Fruit fly (Drosophila melanogaster) whole organism, embryonic: ENCODE data around the gene CG12702.
A peak's percentile ranks its signal among the peaks of the same experiment; 100 is the strongest.

Source experiments
- Abd-B ChIP-seq: fragments of 200-800 bp; sonication (Bioruptor generic); optimal IDR thresholded peaks from 2 replicates; lab custom pipeline; 2018; ENCODE audit warnings: missing biosample characterization, mild to moderate bottlenecking, missing genetic modification characterization, moderate library complexity
- Ada2b ChIP-seq: fragments of 200-800 bp; sonication (Bioruptor generic); IDR thresholded peaks from 2 replicates; pipeline ENCODE4 v1.3.6; 2022; ENCODE audit warnings: missing biosample characterization, missing genetic modification characterization
- B-H2 ChIP-seq: fragments of 200-800 bp; sonication (Bioruptor generic); optimal IDR thresholded peaks from 2 replicates; lab custom pipeline; 2018; ENCODE audit warnings: missing biosample characterization, mild to moderate bottlenecking, missing genetic modification characterization
- BEAF-32 ChIP-seq: fragments of 200-800 bp; sonication (Bioruptor generic); optimal IDR thresholded peaks from 3 replicates; lab custom pipeline; 2017; ENCODE audit warnings: missing biosample characterization, missing genetic modification characterization, mild to moderate bottlenecking, moderate library complexity, missing genetic modification reagents
- Bgb ChIP-seq: fragments of 200-800 bp; sonication (Bioruptor generic); IDR thresholded peaks from 2 replicates; pipeline ENCODE4 v1.3.6; 2022; ENCODE audit warnings: missing biosample characterization, missing genetic modification characterization; ENCODE audit not compliant: partially characterized antibody
- CG10147 ChIP-seq: fragments of 200-800 bp; sonication (Bioruptor generic); optimal IDR thresholded peaks from 2 replicates; lab custom pipeline; 2019; ENCODE audit warnings: missing biosample characterization, mild to moderate bottlenecking, missing genetic modification characterization, moderate library complexity
- CG10267 ChIP-seq: fragments of 200-800 bp; sonication (Bioruptor generic); optimal IDR thresholded peaks from 2 replicates; lab custom pipeline; 2018; ENCODE audit warnings: missing biosample characterization, mild to moderate bottlenecking, missing genetic modification characterization, moderate library complexity
- CG10654 ChIP-seq: fragments of 200-800 bp; sonication (Bioruptor generic); optimal IDR thresholded peaks from 2 replicates; lab custom pipeline; 2016; ENCODE audit warnings: missing biosample characterization, missing genetic modification characterization
- CG10959 ChIP-seq: fragments of 200-800 bp; sonication (Bioruptor generic); IDR thresholded peaks from 2 replicates; pipeline ENCODE4 v1.3.6; 2022; ENCODE audit warnings: missing biosample characterization, missing genetic modification characterization
- CG11504 ChIP-seq: fragments of 200-800 bp; sonication (Bioruptor generic); optimal IDR thresholded peaks from 3 replicates; lab custom pipeline; 2019; ENCODE audit warnings: missing biosample characterization, mild to moderate bottlenecking, missing genetic modification characterization, moderate library complexity
- CG12236 ChIP-seq: fragments of 200-800 bp; sonication (Bioruptor generic); optimal IDR thresholded peaks from 2 replicates; lab custom pipeline; 2016; ENCODE audit warnings: missing biosample characterization, missing genetic modification characterization
- CG14441 ChIP-seq: fragments of 200-800 bp; sonication (Bioruptor generic); IDR thresholded peaks from 2 replicates; pipeline ENCODE4 v1.3.6; 2022; ENCODE audit warnings: missing biosample characterization, missing genetic modification characterization
- CG14860 ChIP-seq: fragments of 200-800 bp; sonication (Bioruptor generic); IDR thresholded peaks from 3 replicates; pipeline ENCODE4 v1.3.6; 2022; ENCODE audit warnings: missing biosample characterization, missing genetic modification characterization; ENCODE audit not compliant: partially characterized antibody
- CG1529 ChIP-seq: fragments of 200-800 bp; sonication (Bioruptor generic); optimal IDR thresholded peaks from 3 replicates; lab custom pipeline; 2018; ENCODE audit warnings: missing biosample characterization, missing genetic modification characterization
- CG15479 ChIP-seq: fragments of 200-800 bp; sonication (Bioruptor generic); optimal IDR thresholded peaks from 3 replicates; lab custom pipeline; 2019; ENCODE audit warnings: missing biosample characterization, mild to moderate bottlenecking, missing genetic modification characterization, moderate library complexity
- CG17802 ChIP-seq: fragments of 200-800 bp; sonication (Bioruptor generic); optimal IDR thresholded peaks from 2 replicates; lab custom pipeline; 2018; ENCODE audit warnings: missing biosample characterization, mild to moderate bottlenecking, missing genetic modification characterization, moderate library complexity
- CG1792 ChIP-seq: fragments of 200-800 bp; sonication (Bioruptor generic); optimal IDR thresholded peaks from 2 replicates; lab custom pipeline; 2016; ENCODE audit warnings: missing biosample characterization, missing genetic modification characterization
- CG6791 ChIP-seq: fragments of 200-800 bp; sonication (Bioruptor generic); IDR thresholded peaks from 3 replicates; pipeline ENCODE4 v1.3.6; 2022; ENCODE audit warnings: missing biosample characterization, missing genetic modification characterization; ENCODE audit not compliant: partially characterized antibody
- CTCF ChIP-seq: fragments of 200-800 bp; sonication (Bioruptor generic); optimal IDR thresholded peaks from 2 replicates; lab custom pipeline; 2017; ENCODE audit warnings: missing biosample characterization, mild to moderate bottlenecking, missing genetic modification characterization, moderate library complexity
- Dip3 ChIP-seq: fragments of 200-800 bp; sonication (Bioruptor generic); optimal IDR thresholded peaks from 3 replicates; lab custom pipeline; 2016; ENCODE audit warnings: missing biosample characterization, missing genetic modification characterization
- Dll ChIP-seq: fragments of 200-800 bp; sonication (Bioruptor generic); IDR thresholded peaks from 4 replicates; pipeline ENCODE4 v1.3.6; 2022; ENCODE audit warnings: missing biosample characterization, missing genetic modification characterization; ENCODE audit not compliant: partially characterized antibody
- Doc3 ChIP-seq: fragments of 200-800 bp; sonication (Bioruptor generic); IDR thresholded peaks from 3 replicates; pipeline ENCODE4 v1.3.6; 2022; ENCODE audit warnings: missing biosample characterization, missing genetic modification characterization; ENCODE audit not compliant: partially characterized antibody
- Dp ChIP-seq: fragments of 200-800 bp; sonication (Bioruptor generic); optimal IDR thresholded peaks from 2 replicates; lab custom pipeline; 2018; ENCODE audit warnings: missing biosample characterization, mild to moderate bottlenecking, missing genetic modification characterization, moderate library complexity
- Dref ChIP-seq: fragments of 200-800 bp; sonication (Bioruptor generic); IDR thresholded peaks from 2 replicates; pipeline ENCODE4 v1.3.6; 2022; ENCODE audit warnings: missing biosample characterization, missing genetic modification characterization
- Fer3 ChIP-seq: fragments of 200-800 bp; sonication (Bioruptor generic); optimal IDR thresholded peaks from 2 replicates; lab custom pipeline; 2018; ENCODE audit warnings: missing biosample characterization, mild to moderate bottlenecking, missing genetic modification characterization, moderate library complexity
- Jarid2 ChIP-seq: fragments of 200-800 bp; sonication (Bioruptor generic); optimal IDR thresholded peaks from 3 replicates; lab custom pipeline; 2017; ENCODE audit warnings: mild to moderate bottlenecking, missing biosample characterization, missing genetic modification reagents, missing genetic modification characterization
- Meics ChIP-seq: fragments of 200-800 bp; sonication (Bioruptor generic); optimal IDR thresholded peaks from 2 replicates; lab custom pipeline; 2017; ENCODE audit warnings: missing biosample characterization, mild to moderate bottlenecking, missing genetic modification characterization
- NC2β ChIP-seq: fragments of 200-800 bp; sonication (Bioruptor generic); optimal IDR thresholded peaks from 2 replicates; lab custom pipeline; 2016; ENCODE audit warnings: missing biosample characterization, missing genetic modification characterization
- Nf-YA ChIP-seq: fragments of 200-800 bp; sonication (Bioruptor generic); IDR thresholded peaks from 2 replicates; pipeline ENCODE4 v1.3.6; 2022; ENCODE audit warnings: missing biosample characterization, missing genetic modification characterization
- Rx ChIP-seq: fragments of 200-800 bp; sonication (Bioruptor generic); IDR thresholded peaks from 2 replicates; pipeline ENCODE4 v1.3.6; 2022; ENCODE audit warnings: missing biosample characterization, missing genetic modification characterization
- Stat92E ChIP-seq, 3 experiments: fragments of >200 bp in 2 of 3; fragments of 200-800 bp in 1 of 3; sonication (Bioruptor generic) in 1 of 3; optimal IDR thresholded peaks; 2 replicates each; lab custom pipeline; 2017 to 2019; ENCODE audit warnings: missing biosample characterization in 3 of 3, missing genetic modification characterization in 3 of 3, mild to moderate bottlenecking in 1 of 3, moderate library complexity in 1 of 3
- Xbp1 ChIP-seq: fragments of 200-800 bp; sonication (Bioruptor generic); optimal IDR thresholded peaks from 3 replicates; lab custom pipeline; 2016; ENCODE audit warnings: missing biosample characterization, mild to moderate bottlenecking, missing genetic modification characterization
- al ChIP-seq: fragments of 200-800 bp; sonication (Bioruptor generic); IDR thresholded peaks from 2 replicates; pipeline ENCODE4 v1.3.6; 2022; ENCODE audit warnings: missing biosample characterization, missing genetic modification characterization
- br ChIP-seq: fragments of >200 bp; optimal IDR thresholded peaks from 2 replicates; lab custom pipeline; 2017
- cad ChIP-seq: fragments of >200 bp; optimal IDR thresholded peaks from 2 replicates; lab custom pipeline; 2017; ENCODE audit warnings: missing biosample characterization, missing genetic modification characterization
- crol ChIP-seq: fragments of 200-800 bp; sonication (Bioruptor generic); IDR thresholded peaks from 2 replicates; pipeline ENCODE4 v1.3.6; 2022; ENCODE audit warnings: missing biosample characterization, missing genetic modification characterization
- dati ChIP-seq: fragments of 200-800 bp; sonication (Bioruptor generic); IDR thresholded peaks from 2 replicates; pipeline ENCODE4 v1.3.6; 2022; ENCODE audit warnings: missing biosample characterization, missing genetic modification characterization
- ems ChIP-seq: fragments of 200-800 bp; sonication (Bioruptor generic); optimal IDR thresholded peaks from 3 replicates; lab custom pipeline; 2016; ENCODE audit warnings: missing biosample characterization, missing genetic modification characterization
- eve ChIP-seq, 2 experiments: fragments of >200 bp; optimal IDR thresholded peaks; 2 replicates each; lab custom pipeline; 2017; ENCODE audit warnings: missing biosample characterization in 2 of 2, missing genetic modification characterization in 2 of 2
- gfzf ChIP-seq: fragments of 200-800 bp; sonication (Bioruptor generic); optimal IDR thresholded peaks from 2 replicates; lab custom pipeline; 2016; ENCODE audit warnings: missing biosample characterization, mild to moderate bottlenecking, missing genetic modification characterization, moderate library complexity
- hbn ChIP-seq: fragments of 200-800 bp; sonication (Bioruptor generic); IDR thresholded peaks from 2 replicates; pipeline ENCODE4 v1.3.6; 2022; ENCODE audit warnings: missing biosample characterization, missing genetic modification characterization; ENCODE audit not compliant: partially characterized antibody
- insv ChIP-seq, 2 experiments: fragments of 200-800 bp; sonication (Bioruptor generic); optimal IDR thresholded peaks; 3 replicates each; lab custom pipeline; 2016 to 2018; ENCODE audit warnings: missing biosample characterization in 2 of 2, missing genetic modification characterization in 2 of 2
- phol ChIP-seq: fragments of 200-800 bp; sonication (Bioruptor generic); optimal IDR thresholded peaks from 3 replicates; lab custom pipeline; 2018; ENCODE audit warnings: missing biosample characterization, mild to moderate bottlenecking, missing genetic modification characterization, moderate library complexity
- salm ChIP-seq: fragments of 200-800 bp; sonication (Bioruptor generic); optimal IDR thresholded peaks from 2 replicates; lab custom pipeline; 2018; ENCODE audit warnings: missing biosample characterization, mild to moderate bottlenecking, missing genetic modification characterization
- sd ChIP-seq: fragments of 200-800 bp; sonication (Bioruptor generic); optimal IDR thresholded peaks from 3 replicates; lab custom pipeline; 2018; ENCODE audit warnings: missing biosample characterization, mild to moderate bottlenecking, missing genetic modification characterization, moderate library complexity
- sens ChIP-seq: fragments of 200-800 bp; sonication (Bioruptor generic); peaks from one replicate; lab custom pipeline; 2016; ENCODE audit warnings: missing biosample characterization, missing genetic modification characterization
- sima ChIP-seq: fragments of 200-800 bp; sonication (Bioruptor generic); optimal IDR thresholded peaks from 2 replicates; lab custom pipeline; 2016; ENCODE audit warnings: missing biosample characterization, missing genetic modification characterization
- tgo ChIP-seq: fragments of 200-800 bp; sonication (Bioruptor generic); IDR thresholded peaks from 3 replicates; pipeline ENCODE4 v1.3.6; 2022; ENCODE audit warnings: missing biosample characterization, missing genetic modification characterization
- unc-4 ChIP-seq: fragments of 200-800 bp; sonication (Bioruptor generic); IDR thresholded peaks from 2 replicates; pipeline ENCODE4 v1.3.6; 2022; ENCODE audit warnings: missing biosample characterization, missing genetic modification characterization; ENCODE audit not compliant: partially characterized antibody
- vfl ChIP-seq: fragments of 200-800 bp; sonication (Bioruptor generic); optimal IDR thresholded peaks from 2 replicates; lab custom pipeline; 2016; ENCODE audit warnings: missing biosample characterization, missing genetic modification characterization
- zen2 ChIP-seq: fragments of 200-800 bp; sonication (Bioruptor generic); IDR thresholded peaks from 3 replicates; pipeline ENCODE4 v1.3.6; 2022; ENCODE audit warnings: missing biosample characterization, missing genetic modification characterization; ENCODE audit not compliant: partially characterized antibody

CG12702 gene

DNA sequence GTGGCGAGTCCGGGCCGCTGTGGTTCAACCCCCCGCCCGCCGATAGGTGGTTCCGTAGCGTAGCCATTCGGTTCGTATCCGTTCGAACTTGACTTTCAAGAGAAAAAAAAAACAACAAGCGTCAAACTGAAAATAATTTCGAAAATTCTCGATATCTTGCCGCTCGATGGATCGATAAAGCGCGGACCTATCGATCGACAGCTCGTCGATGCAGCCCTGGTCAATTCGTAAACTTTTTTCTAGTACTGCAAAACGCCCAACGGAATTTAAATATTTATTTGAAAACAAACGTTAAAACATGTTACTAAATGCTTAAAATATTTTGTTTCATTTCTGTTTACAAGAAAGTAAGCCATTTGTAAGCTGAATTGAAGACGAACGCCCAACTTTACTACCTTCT is 2.5 kb downstream of the CG12702 start (continued):
- TF ChIP-seq CG10654 (GFP tag; lab: Kevin White, UChicago) (no peak), ems (GFP tag; lab: Kevin White, UChicago) (no peak), NC2β (GFP tag; lab: Kevin White, UChicago) (peak; percentile 22), Xbp1 (GFP tag; lab: Kevin White, UChicago) (peak; percentile 11), hbn (peak; percentile 55; the same call in 1 of the 2 replicates), Doc3 (GFP tag; lab: Robert Waterston, UW) (no peak; the same call in 2 of the 3 replicates), Dip3 (GFP tag; lab: Kevin White, UChicago) (peak; percentile 14), br (lab: Kevin White, UChicago) (no peak), CG10147 (no peak), Dll (GFP tag; lab: Robert Waterston, UW) (peak; percentile 45; the same call in 2 of the 4 replicates), cad (GFP tag; lab: Kevin White, UChicago) (no peak), al (GFP tag; lab: Robert Waterston, UW) (no peak), CG15479 (GFP tag; lab: Kevin White, UChicago) (no peak), zen2 (GFP tag; lab: Robert Waterston, UW) (0 out of 3 replicates have a peak, but pooled peaks have one; percentile 28), phol (tag; lab: Kevin White, UChicago) (peak; percentile 13), CTCF (GFP tag; lab: Kevin White, UChicago) (no peak), CG1529 (GFP tag; lab: Kevin White, UChicago) (no peak), Rx (GFP tag; lab: Robert Waterston, UW) (no peak), Fer3 (tag; lab: Kevin White, UChicago) (no peak), insv (GFP tag; optimal IDR thresholded peaks at IDR 0.05; lab: Kevin White, UChicago) (no peak), CG14860 (GFP tag; lab: Robert Waterston, UW) (0 out of 3 replicates have a peak, but pooled peaks have one; percentile 33), CG11504 (tag; lab: Kevin White, UChicago) (no peak), sima (GFP tag; lab: Kevin White, UChicago) (no peak), Dref (GFP tag; lab: Robert Waterston, UW) (peak; percentile 90), Jarid2 (GFP tag; lab: Kevin White, UChicago) (no peak), eve (GFP tag; optimal IDR thresholded peaks at IDR 0.05; lab: Kevin White, UChicago) (no peak), Bgb (GFP tag; lab: Robert Waterston, UW) (peak; percentile 62), CG10959 (no peak), CG12236 (GFP tag; lab: Kevin White, UChicago) (no peak), CG1792 (GFP tag; lab: Kevin White, UChicago) (no peak), CG14441 (GFP tag; lab: Robert Waterston, UW) (no peak), CG17802 (tag; lab: Kevin White, UChicago) (no peak), salm (tag; lab: Kevin White, UChicago) (no peak), Dp (GFP tag; lab: Kevin White, UChicago) (peak; percentile 92), sd (tag; lab: Kevin White, UChicago) (peak; percentile 53), Ada2b (GFP tag; lab: Robert Waterston, UW) (no peak), CG6791 (GFP tag; lab: Robert Waterston, UW) (peak; percentile 54; the same call in 1 of the 3 replicates), sens (GFP tag; lab: Kevin White, UChicago) (peak; percentile 83), Abd-B (GFP tag; lab: Kevin White, UChicago) (no peak), gfzf (GFP tag; lab: Kevin White, UChicago) (peak; percentile 22), dati (GFP tag; lab: Robert Waterston, UW) (no peak), BEAF-32 (GFP tag; lab: Kevin White, UChicago) (peak; percentile 72), vfl (GFP tag; lab: Kevin White, UChicago) (peak; percentile 4), CG10267 (tag; lab: Kevin White, UChicago) (peak; percentile 97), crol (GFP tag; lab: Robert Waterston, UW) (no peak), B-H2 (no peak), Nf-YA (GFP tag; lab: Robert Waterston, UW) (no peak), Stat92E (GFP tag; optimal IDR thresholded peaks at IDR 0.05; lab: Kevin White, UChicago) (no peak), tgo (GFP tag; lab: Robert Waterston, UW) (no peak), unc-4 (GFP tag; lab: Robert Waterston, UW) (peak; percentile 38; the same call in 1 of the 2 replicates), Meics (GFP tag; lab: Kevin White, UChicago) (no peak)
